Fruit fly (Drosophila melanogaster) whole organism, prepupa: ENCODE measurements around the gene CG17698.

Experiments used
- CG34406 ChIP-seq: fragments of 200-800 bp; sonication (Bioruptor generic); optimal IDR thresholded peaks from 3 replicates; lab custom pipeline; 2016; ENCODE audit warnings: missing biosample characterization, missing genetic modification characterization
- CG3919 ChIP-seq: fragments of 200-800 bp; sonication (Bioruptor generic); optimal IDR thresholded peaks from 3 replicates; lab custom pipeline; 2016; ENCODE audit warnings: missing biosample characterization, missing genetic modification characterization
- CG6276 ChIP-seq: fragments of 200-800 bp; sonication (Bioruptor generic); optimal IDR thresholded peaks from 2 replicates; lab custom pipeline; 2017; ENCODE audit warnings: missing biosample characterization, mild to moderate bottlenecking, missing genetic modification characterization
- CG8319 ChIP-seq: fragments of 200-800 bp; sonication (Bioruptor generic); optimal IDR thresholded peaks from 3 replicates; lab custom pipeline; 2016; ENCODE audit warnings: missing biosample characterization, missing genetic modification characterization
- Hr4 ChIP-seq: fragments of 200-800 bp; sonication (Bioruptor generic); optimal IDR thresholded peaks from 3 replicates; lab custom pipeline; 2016; ENCODE audit warnings: missing biosample characterization, missing genetic modification characterization
- dsx ChIP-seq: fragments of 200-800 bp; optimal IDR thresholded peaks from 3 replicates; lab custom pipeline; 2019; ENCODE audit warnings: missing biosample characterization, mild to moderate bottlenecking, missing genetic modification characterization, moderate library complexity; ENCODE audit not compliant: poor library complexity, severe bottlenecking
- esn ChIP-seq: fragments of 200-800 bp; sonication (Bioruptor generic); optimal IDR thresholded peaks from 2 replicates; lab custom pipeline; 2016; ENCODE audit warnings: missing biosample characterization, mild to moderate bottlenecking, missing genetic modification characterization, moderate library complexity
- fd59A ChIP-seq: fragments of 200-800 bp; sonication (Bioruptor generic); optimal IDR thresholded peaks from 2 replicates; lab custom pipeline; 2017; ENCODE audit warnings: missing biosample characterization, mild to moderate bottlenecking, missing genetic modification characterization, missing genetic modification reagents
- pdm3 ChIP-seq: fragments of 200-800 bp; sonication (Bioruptor generic); optimal IDR thresholded peaks from 3 replicates; lab custom pipeline; 2016; ENCODE audit warnings: missing biosample characterization, missing genetic modification characterization
- ss ChIP-seq, 2 experiments: fragments of 200-800 bp; sonication (Bioruptor generic); optimal IDR thresholded peaks; 2 replicates in 1 of 2; 3 replicates in 1 of 2; lab custom pipeline; 2017 to 2018; ENCODE audit warnings: mild to moderate bottlenecking in 2 of 2, missing biosample characterization in 2 of 2, missing genetic modification characterization in 2 of 2, moderate library complexity in 1 of 2

Gene CG17698

DNA sequence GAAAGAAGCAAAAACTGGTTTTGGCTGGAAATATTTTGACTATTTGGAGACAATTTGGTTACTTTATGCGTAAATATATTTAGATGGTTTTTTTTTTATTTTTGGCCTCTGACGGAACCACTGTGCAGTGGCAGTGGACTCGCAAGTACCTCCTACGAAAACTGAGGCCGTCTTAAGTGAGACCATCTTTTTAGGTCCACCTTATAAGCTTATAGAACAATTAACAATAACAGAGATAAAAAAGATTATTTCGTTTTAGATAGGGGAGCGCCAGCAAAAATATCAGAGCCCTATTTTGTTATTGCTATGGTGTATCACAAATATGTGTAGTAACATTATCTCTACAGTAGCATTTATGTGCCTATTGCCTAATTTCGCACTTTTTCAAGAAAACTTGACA is 46.2 kb downstream of the CG17698 start, which contains the start of gene CG43968:
Gene CG43968 (plus strand): TSS at position 301 of the 400 bp plus-strand sequence.
- TF ChIP-seq CG8319 (GFP tag; lab: Kevin White, UChicago) (no peak), esn (GFP tag; lab: Kevin White, UChicago) (no peak), CG6276 (GFP tag; lab: Kevin White, UChicago) (no peak), CG3919 (GFP tag; lab: Kevin White, UChicago) (no peak), Hr4 (GFP tag; lab: Kevin White, UChicago) (no peak), pdm3 (no peak), dsx (GFP tag; lab: Kevin White, UChicago) (no peak), ss (GFP tag; optimal IDR thresholded peaks at IDR 0.05; lab: Kevin White, UChicago) (no peak), CG34406 (GFP tag; lab: Kevin White, UChicago) (no peak), fd59A (GFP tag; lab: Kevin White, UChicago) (no peak)
